Worm (Caenorhabditis elegans) whole organism, L2 larva: ENCODE measurements around the gene smrd-1.

Source experiments
- C34F6.9 ChIP-seq: fragments of 150-350 bp; optimal IDR thresholded peaks from 2 replicates; lab custom pipeline; 2014; ENCODE audit warnings: missing biosample characterization, missing genetic modification characterization
- F13H6.1 ChIP-seq: sonication (generic microtip); optimal IDR thresholded peaks from 2 replicates; lab custom pipeline; 2016; ENCODE audit warnings: missing genetic modification characterization, missing compliant biosample characterization
- R02D3.7 ChIP-seq: fragments of 150-350 bp; optimal IDR thresholded peaks from 2 replicates; lab custom pipeline; 2014; ENCODE audit warnings: missing biosample characterization, missing genetic modification characterization
- Y55F3AM.14 ChIP-seq: fragments of 200-800 bp; sonication (Bioruptor generic); optimal IDR thresholded peaks from 2 replicates; lab custom pipeline; 2018; ENCODE audit warnings: mild to moderate bottlenecking, missing genetic modification characterization, missing compliant biosample characterization
- ZK546.5 ChIP-seq: sonication (generic microtip); optimal IDR thresholded peaks from 2 replicates; lab custom pipeline; 2017; ENCODE audit warnings: missing biosample characterization, missing genetic modification characterization
- blmp-1 ChIP-seq: sonication (generic microtip); optimal IDR thresholded peaks from 2 replicates; lab custom pipeline; 2017; ENCODE audit warnings: missing genetic modification characterization, mild to moderate bottlenecking, missing compliant biosample characterization, antibody characterized with exemption, moderate library complexity; ENCODE audit not compliant: insufficient read depth
- ceh-82 ChIP-seq: fragments of 150-350 bp; optimal IDR thresholded peaks from 2 replicates; lab custom pipeline; 2014; ENCODE audit warnings: missing biosample characterization, missing genetic modification characterization
- crh-2 ChIP-seq: sonication (generic microtip); optimal IDR thresholded peaks from 2 replicates; lab custom pipeline; 2017; ENCODE audit warnings: missing biosample characterization, missing genetic modification characterization
- egl-27 ChIP-seq: sonication (generic microtip); optimal IDR thresholded peaks from 3 replicates; lab custom pipeline; 2017; ENCODE audit warnings: missing biosample characterization, missing genetic modification reagents, missing genetic modification characterization
- fos-1 ChIP-seq: fragments of 150-350 bp; optimal IDR thresholded peaks from 2 replicates; lab custom pipeline; 2014; ENCODE audit warnings: missing biosample characterization, missing genetic modification characterization
- gmeb-1 ChIP-seq: fragments of 150-350 bp; optimal IDR thresholded peaks from 2 replicates; lab custom pipeline; 2014; ENCODE audit warnings: missing biosample characterization, missing genetic modification characterization
- lin-13 ChIP-seq: fragments of 150-350 bp; optimal IDR thresholded peaks from 2 replicates; lab custom pipeline; 2014; ENCODE audit warnings: missing biosample characterization, missing genetic modification reagents, missing genetic modification characterization
- lin-39 ChIP-seq: fragments of 150-350 bp; optimal IDR thresholded peaks from 2 replicates; lab custom pipeline; 2014; ENCODE audit warnings: missing biosample characterization, missing genetic modification reagents, missing genetic modification characterization
- lsy-2 ChIP-seq, 2 experiments: fragments of 150-350 bp in 1 of 2; sonication (generic microtip) in 1 of 2; optimal IDR thresholded peaks; 2 replicates each; lab custom pipeline; 2014 to 2017; ENCODE audit warnings: missing biosample characterization in 2 of 2, missing genetic modification characterization in 2 of 2
- mab-5 ChIP-seq: fragments of 150-350 bp; optimal IDR thresholded peaks from 2 replicates; lab custom pipeline; 2014; ENCODE audit warnings: missing biosample characterization, missing genetic modification characterization
- mbf-1 ChIP-seq: sonication (generic microtip); optimal IDR thresholded peaks from 2 replicates; lab custom pipeline; 2017; ENCODE audit warnings: missing biosample characterization, missing genetic modification characterization
- nhr-11 ChIP-seq: fragments of 150-350 bp; optimal IDR thresholded peaks from 2 replicates; lab custom pipeline; 2014; ENCODE audit warnings: missing biosample characterization, missing genetic modification characterization
- nhr-129 ChIP-seq: fragments of 150-350 bp; optimal IDR thresholded peaks from 2 replicates; lab custom pipeline; 2014; ENCODE audit warnings: missing biosample characterization, missing genetic modification characterization
- nhr-23 ChIP-seq: fragments of 150-350 bp; optimal IDR thresholded peaks from 2 replicates; lab custom pipeline; 2014; ENCODE audit warnings: missing biosample characterization, missing genetic modification reagents, missing genetic modification characterization
- nhr-237 ChIP-seq: fragments of 150-350 bp; optimal IDR thresholded peaks from 2 replicates; lab custom pipeline; 2014; ENCODE audit warnings: missing biosample characterization, missing genetic modification characterization
- nhr-25 ChIP-seq: fragments of 150-350 bp; sonication (generic microtip); optimal IDR thresholded peaks from 3 replicates; lab custom pipeline; 2014; ENCODE audit warnings: missing biosample characterization, missing genetic modification characterization
- peb-1 ChIP-seq: fragments of 150-350 bp; optimal IDR thresholded peaks from 2 replicates; lab custom pipeline; 2014; ENCODE audit warnings: missing biosample characterization, missing genetic modification characterization
- skn-1 ChIP-seq: sonication (generic microtip); optimal IDR thresholded peaks from 2 replicates; lab custom pipeline; 2017; ENCODE audit warnings: missing biosample characterization, missing genetic modification characterization
- sma-3 ChIP-seq: sonication (generic microtip); optimal IDR thresholded peaks from 2 replicates; lab custom pipeline; 2016; ENCODE audit warnings: missing genetic modification reagents, missing genetic modification characterization, missing compliant biosample characterization
- sma-9 ChIP-seq, 2 experiments: fragments of 150-350 bp in 1 of 2; sonication (generic microtip) in 1 of 2; optimal IDR thresholded peaks; 2 replicates each; lab custom pipeline; 2014 to 2016; ENCODE audit warnings: missing genetic modification characterization in 2 of 2, mild to moderate bottlenecking in 1 of 2, missing biosample characterization in 1 of 2, missing compliant biosample characterization in 1 of 2, missing genetic modification reagents in 1 of 2, moderate library complexity in 1 of 2
- unc-39 ChIP-seq: fragments of 150-350 bp; optimal IDR thresholded peaks from 2 replicates; lab custom pipeline; 2014; ENCODE audit warnings: missing biosample characterization, missing genetic modification characterization
- unc-55 ChIP-seq: fragments of 150-350 bp; sonication (generic microtip); optimal IDR thresholded peaks from 3 replicates; lab custom pipeline; 2014; ENCODE audit warnings: missing biosample characterization, missing genetic modification reagents, missing genetic modification characterization
- ztf-1 ChIP-seq: fragments of 200-800 bp; sonication (Bioruptor generic); conservative IDR thresholded peaks from 2 replicates; pipeline ENCODE4 v1.3.6; 2022; ENCODE audit warnings: missing genetic modification characterization, missing compliant biosample characterization
- ztf-11 ChIP-seq: sonication (generic microtip); optimal IDR thresholded peaks from 2 replicates; lab custom pipeline; 2017; ENCODE audit warnings: missing biosample characterization, missing genetic modification characterization

smrd-1 gene

ce11 chrIII:10435938-10436842, at the start of gene smrd-1, which contains the start of gene enu-3.1:
smrd-1 (minus strand) TSS chrIII:10435988.
enu-3.1 (plus strand) TSS chrIII:10436276.
- TF ChIP-seq lin-13 (GFP tag; lab: Kevin White, UChicago) (peak; percentile 76), mab-5 (tag; lab: Kevin White, UChicago) (peak; percentile 39), sma-3 (GFP tag; lab: Kevin White, UChicago) (peak; percentile 31), F13H6.1 (peak; percentile 50), C34F6.9 (tag; lab: Kevin White, UChicago) (peak; percentile 78), gmeb-1 (tag; lab: Kevin White, UChicago) (peak; percentile 60), lsy-2 (tag; optimal IDR thresholded peaks at IDR 0.05; lab: Kevin White, UChicago) (peak; percentile 69 to 75), crh-2 (tag; lab: Kevin White, UChicago) (peak; percentile 44), unc-55 (GFP tag; lab: Kevin White, UChicago) (peak; percentile 63)

ce11 chrIII:10481988-10482387, 46.2 kb upstream of the smrd-1 start, which contains the start of gene D2045.8:
D2045.8 (plus strand) TSS chrIII:10482288.
- TF ChIP-seq fos-1 (no peak), skn-1 (peak; percentile 36)

- no peak for TF ChIP-seq ceh-82 (tag; lab: Kevin White, UChicago)
- TF ChIP-seq skn-1: peak; percentile 63
Observed at ce11 chrIII:10481497-10481896, 45.7 kb upstream of the smrd-1 start.

- TF ChIP-seq R02D3.7 (no peak), ceh-82 (tag; lab: Kevin White, UChicago) (no peak), lin-13 (GFP tag; lab: Kevin White, UChicago) (no peak), egl-27 (tag; lab: Kevin White, UChicago) (no peak), nhr-23 (tag; lab: Kevin White, UChicago) (no peak), nhr-11 (no peak), nhr-25 (no peak), ZK546.5 (tag; lab: Kevin White, UChicago) (no peak)
Observed at ce11 chrIII:10479180-10479579, 43.4 kb upstream of the smrd-1 start, which contains the start of gene D2045.7. D2045.7 (plus strand) TSS chrIII:10479480.

- TF ChIP-seq lin-39 (tag; lab: Kevin White, UChicago) (no peak), unc-39 (tag; lab: Kevin White, UChicago) (no peak), C34F6.9 (tag; lab: Kevin White, UChicago) (no peak), peb-1 (tag; lab: Kevin White, UChicago) (no peak), nhr-237 (tag; lab: Kevin White, UChicago) (no peak), egl-27 (tag; lab: Kevin White, UChicago) (no peak), ceh-82 (tag; lab: Kevin White, UChicago) (no peak), skn-1 (no peak), blmp-1 (tag; lab: Kevin White, UChicago) (no peak), nhr-25 (no peak), lsy-2 (tag; optimal IDR thresholded peaks at IDR 0.05; lab: Kevin White, UChicago) (no peak), ztf-1 (GFP tag; lab: Robert Waterston, UW) (no peak), mbf-1 (no peak)
Observed at ce11 chrIII:10474945-10475344, 39.2 kb upstream of the smrd-1 start, which contains the start of gene D2045.9. D2045.9 (plus strand) TSS chrIII:10475245.

ce11 chrIII:10470927-10471326, 35.1 kb upstream of the smrd-1 start, which contains the start of gene cul-1:
cul-1 (plus strand) TSS chrIII:10471237.
- TF ChIP-seq Y55F3AM.14: no peak
- no peak for TF ChIP-seq sma-9 (GFP tag; optimal IDR thresholded peaks at IDR 0.05; lab: Kevin White, UChicago)
- TF ChIP-seq sma-9 (tag; optimal IDR thresholded peaks at IDR 0.05; lab: Kevin White, UChicago): no peak
- no peak for TF ChIP-seq ztf-1 (GFP tag; lab: Robert Waterston, UW)
- TF ChIP-seq ztf-11 (tag; lab: Kevin White, UChicago): no peak
- TF ChIP-seq C34F6.9 (tag; lab: Kevin White, UChicago): peak; percentile 53
- TF ChIP-seq nhr-129 (tag; lab: Kevin White, UChicago): peak; percentile 47
- TF ChIP-seq skn-1: peak; percentile 74
- peak; percentile 40 for TF ChIP-seq unc-55 (GFP tag; lab: Kevin White, UChicago)
